Fruit fly (Drosophila melanogaster) whole organism, embryonic: ENCODE data around the gene Est-P.

Experiments
- CG10543 ChIP-seq: fragments of 200-800 bp; sonication (Bioruptor generic); optimal IDR thresholded peaks from 3 replicates; lab custom pipeline; 2017; ENCODE audit warnings: missing biosample characterization, mild to moderate bottlenecking, missing genetic modification characterization, moderate library complexity
- CG12071 ChIP-seq: fragments of 200-800 bp; sonication (Bioruptor generic); optimal IDR thresholded peaks from 3 replicates; lab custom pipeline; 2018; ENCODE audit warnings: missing biosample characterization, mild to moderate bottlenecking, missing genetic modification characterization
- CG17328 ChIP-seq: fragments of 200-800 bp; sonication (Bioruptor generic); IDR thresholded peaks from 2 replicates; pipeline ENCODE4 v1.3.6; 2022; ENCODE audit warnings: missing biosample characterization, missing genetic modification characterization
- CG17361 ChIP-seq: fragments of 200-800 bp; sonication (Bioruptor generic); IDR thresholded peaks from 3 replicates; pipeline ENCODE4 v1.3.6; 2022; ENCODE audit warnings: missing biosample characterization, missing genetic modification characterization
- CG17385 ChIP-seq: fragments of 200-800 bp; sonication (Bioruptor generic); optimal IDR thresholded peaks from 3 replicates; lab custom pipeline; 2018; ENCODE audit warnings: missing biosample characterization, mild to moderate bottlenecking, missing genetic modification characterization
- CG17829 ChIP-seq: fragments of 200-800 bp; optimal IDR thresholded peaks from 2 replicates; lab custom pipeline; 2019; ENCODE audit warnings: missing biosample characterization, mild to moderate bottlenecking, missing genetic modification characterization, moderate library complexity
- CG2875 ChIP-seq: fragments of 200-800 bp; sonication (Bioruptor generic); optimal IDR thresholded peaks from 2 replicates; lab custom pipeline; 2017; ENCODE audit warnings: missing biosample characterization, mild to moderate bottlenecking, missing genetic modification characterization, missing genetic modification reagents
- CG32532 ChIP-seq: fragments of 200-800 bp; sonication (Bioruptor generic); IDR thresholded peaks from 2 replicates; pipeline ENCODE4 v1.3.6; 2022; ENCODE audit warnings: missing biosample characterization, missing genetic modification characterization
- CG32767 ChIP-seq: fragments of 200-800 bp; sonication (Bioruptor generic); IDR thresholded peaks from 2 replicates; pipeline ENCODE4 v1.3.6; 2022; ENCODE audit warnings: missing biosample characterization, missing genetic modification characterization
- CG32772 ChIP-seq: fragments of 200-800 bp; sonication (Bioruptor generic); IDR thresholded peaks from 2 replicates; pipeline ENCODE4 v1.3.6; 2022; ENCODE audit warnings: missing biosample characterization, missing genetic modification characterization
- CG34224 ChIP-seq: fragments of 200-800 bp; sonication (Bioruptor generic); IDR thresholded peaks from 3 replicates; pipeline ENCODE4 v1.3.6; 2022; ENCODE audit warnings: missing biosample characterization, missing genetic modification characterization; ENCODE audit not compliant: partially characterized antibody
- CG42726 ChIP-seq: fragments of 200-800 bp; sonication (Bioruptor generic); IDR thresholded peaks from 2 replicates; pipeline ENCODE4 v1.3.6; 2022; ENCODE audit warnings: missing biosample characterization, missing genetic modification characterization; ENCODE audit not compliant: partially characterized antibody
- CG4730 ChIP-seq: fragments of 200-800 bp; sonication (Bioruptor generic); IDR thresholded peaks from 2 replicates; pipeline ENCODE4 v1.3.6; 2022; ENCODE audit warnings: missing biosample characterization, missing genetic modification characterization
- CG4854 ChIP-seq: fragments of 200-800 bp; sonication (Bioruptor generic); optimal IDR thresholded peaks from 2 replicates; lab custom pipeline; 2016; ENCODE audit warnings: missing biosample characterization, missing genetic modification characterization, inconsistent platforms
- CG6254 ChIP-seq: fragments of 200-800 bp; sonication (Bioruptor generic); optimal IDR thresholded peaks from 3 replicates; lab custom pipeline; 2017; ENCODE audit warnings: mild to moderate bottlenecking, missing biosample characterization, missing genetic modification reagents, missing genetic modification characterization
- CG6791 ChIP-seq: fragments of 200-800 bp; sonication (Bioruptor generic); IDR thresholded peaks from 3 replicates; pipeline ENCODE4 v1.3.6; 2022; ENCODE audit warnings: missing biosample characterization, missing genetic modification characterization; ENCODE audit not compliant: partially characterized antibody
- CG8924 ChIP-seq: fragments of 200-800 bp; optimal IDR thresholded peaks from 3 replicates; lab custom pipeline; 2019; ENCODE audit warnings: missing biosample characterization, mild to moderate bottlenecking, missing genetic modification characterization, moderate library complexity
- CG9797 ChIP-seq: fragments of 200-800 bp; sonication (Bioruptor generic); optimal IDR thresholded peaks from 3 replicates; lab custom pipeline; 2018; ENCODE audit warnings: missing biosample characterization, mild to moderate bottlenecking, missing genetic modification characterization
- Dad ChIP-seq: fragments of 200-800 bp; sonication (Bioruptor generic); optimal IDR thresholded peaks from 3 replicates; lab custom pipeline; 2016; ENCODE audit warnings: missing biosample characterization, missing genetic modification characterization
- Dll ChIP-seq: fragments of 200-800 bp; sonication (Bioruptor generic); IDR thresholded peaks from 4 replicates; pipeline ENCODE4 v1.3.6; 2022; ENCODE audit warnings: missing biosample characterization, missing genetic modification characterization; ENCODE audit not compliant: partially characterized antibody
- Hr51 ChIP-seq, 2 experiments: fragments of 200-800 bp; sonication (Bioruptor generic); optimal IDR thresholded peaks; 2 replicates in 1 of 2; 3 replicates in 1 of 2; lab custom pipeline; 2016 to 2018; ENCODE audit warnings: missing biosample characterization in 2 of 2, missing genetic modification characterization in 2 of 2, mild to moderate bottlenecking in 1 of 2, moderate library complexity in 1 of 2
- Meics ChIP-seq: fragments of 200-800 bp; sonication (Bioruptor generic); optimal IDR thresholded peaks from 2 replicates; lab custom pipeline; 2017; ENCODE audit warnings: missing biosample characterization, mild to moderate bottlenecking, missing genetic modification characterization
- Mrtf ChIP-seq: fragments of 200-800 bp; sonication (Bioruptor generic); IDR thresholded peaks from 3 replicates; pipeline ENCODE4 v1.3.6; 2022; ENCODE audit warnings: missing biosample characterization, missing genetic modification characterization
- NfI ChIP-seq: fragments of 200-800 bp; sonication (Bioruptor generic); optimal IDR thresholded peaks from 3 replicates; lab custom pipeline; 2018; ENCODE audit warnings: missing biosample characterization, mild to moderate bottlenecking, missing genetic modification characterization, moderate library complexity
- Optix ChIP-seq: fragments of 200-800 bp; sonication (Bioruptor generic); IDR thresholded peaks from 3 replicates; pipeline ENCODE4 v1.3.6; 2022; ENCODE audit warnings: missing biosample characterization, missing genetic modification characterization
- Scr ChIP-seq: fragments of 200-800 bp; sonication (Bioruptor generic); IDR thresholded peaks from 2 replicates; pipeline ENCODE4 v1.3.6; 2022; ENCODE audit warnings: missing biosample characterization, missing genetic modification characterization; ENCODE audit not compliant: partially characterized antibody
- Six4 ChIP-seq: fragments of 200-800 bp; sonication (Bioruptor generic); optimal IDR thresholded peaks from 2 replicates; lab custom pipeline; 2016; ENCODE audit warnings: missing biosample characterization, missing genetic modification characterization
- Sox102F ChIP-seq: fragments of 200-800 bp; sonication (Bioruptor generic); optimal IDR thresholded peaks from 2 replicates; lab custom pipeline; 2018; ENCODE audit warnings: missing biosample characterization, mild to moderate bottlenecking, missing genetic modification characterization, moderate library complexity
- Sry-δ ChIP-seq: fragments of 200-800 bp; sonication (Bioruptor generic); optimal IDR thresholded peaks from 2 replicates; lab custom pipeline; 2016; ENCODE audit warnings: missing biosample characterization, missing genetic modification characterization
- Usf ChIP-seq: fragments of 200-800 bp; sonication (Bioruptor generic); optimal IDR thresholded peaks from 2 replicates; lab custom pipeline; 2017; ENCODE audit warnings: missing genotype, missing biosample characterization, missing genetic modification characterization
- YL-1 ChIP-seq: fragments of 200-800 bp; sonication (Bioruptor generic); optimal IDR thresholded peaks from 3 replicates; lab custom pipeline; 2017; ENCODE audit warnings: missing biosample characterization, mild to moderate bottlenecking, missing genetic modification characterization
- amos ChIP-seq: fragments of 200-800 bp; sonication (Bioruptor generic); IDR thresholded peaks from 2 replicates; pipeline ENCODE4 v1.3.6; 2022; ENCODE audit warnings: missing biosample characterization, missing genetic modification characterization; ENCODE audit not compliant: partially characterized antibody
- az2 ChIP-seq: fragments of 200-800 bp; sonication (Bioruptor generic); optimal IDR thresholded peaks from 3 replicates; lab custom pipeline; 2016; ENCODE audit warnings: missing biosample characterization, missing genetic modification characterization
- bab2 ChIP-seq: fragments of 200-800 bp; sonication (Bioruptor generic); optimal IDR thresholded peaks from 2 replicates; lab custom pipeline; 2016; ENCODE audit warnings: missing biosample characterization, missing genetic modification characterization
- bcd ChIP-seq: fragments of 200-800 bp; sonication (Bioruptor generic); optimal IDR thresholded peaks from 2 replicates; lab custom pipeline; 2017; ENCODE audit warnings: missing biosample characterization, mild to moderate bottlenecking, missing genetic modification characterization
- dan ChIP-seq: fragments of 200-800 bp; sonication (Bioruptor generic); IDR thresholded peaks from 2 replicates; pipeline ENCODE4 v1.3.6; 2022; ENCODE audit warnings: missing biosample characterization, missing genetic modification characterization
- danr ChIP-seq: fragments of 200-800 bp; sonication (Bioruptor generic); IDR thresholded peaks from 2 replicates; pipeline ENCODE4 v1.3.6; 2022; ENCODE audit warnings: missing biosample characterization, missing genetic modification characterization
- eyg ChIP-seq: fragments of 200-800 bp; sonication (Bioruptor generic); optimal IDR thresholded peaks from 3 replicates; lab custom pipeline; 2016; ENCODE audit warnings: missing biosample characterization, missing genetic modification characterization
- inv ChIP-seq: fragments of 200-800 bp; sonication (Bioruptor generic); IDR thresholded peaks from 2 replicates; pipeline ENCODE4 v1.3.6; 2022; ENCODE audit warnings: missing biosample characterization, missing genetic modification characterization; ENCODE audit not compliant: partially characterized antibody
- klu ChIP-seq: fragments of 200-800 bp; sonication (Bioruptor generic); IDR thresholded peaks from 2 replicates; pipeline ENCODE4 v1.3.6; 2022; ENCODE audit warnings: missing biosample characterization, missing genetic modification characterization
- kni ChIP-seq: fragments of 200-800 bp; sonication (Bioruptor generic); optimal IDR thresholded peaks from 3 replicates; lab custom pipeline; 2017; ENCODE audit warnings: mild to moderate bottlenecking, missing biosample characterization, missing genetic modification reagents, missing genetic modification characterization
- luna ChIP-seq: fragments of 200-800 bp; sonication (Bioruptor generic); optimal IDR thresholded peaks from 2 replicates; lab custom pipeline; 2016; ENCODE audit warnings: missing biosample characterization, missing genetic modification characterization
- pzg ChIP-seq: fragments of 200-800 bp; sonication (Bioruptor generic); optimal IDR thresholded peaks from 3 replicates; lab custom pipeline; 2018; ENCODE audit warnings: missing biosample characterization, mild to moderate bottlenecking, missing genetic modification characterization, moderate library complexity
- ranshi ChIP-seq: fragments of 200-800 bp; sonication (Bioruptor generic); IDR thresholded peaks from 2 replicates; pipeline ENCODE4 v1.3.6; 2022; ENCODE audit warnings: missing biosample characterization, missing genetic modification characterization
- sisA ChIP-seq: fragments of 200-800 bp; sonication (Bioruptor generic); IDR thresholded peaks from 2 replicates; pipeline ENCODE4 v1.3.6; 2022; ENCODE audit warnings: missing biosample characterization, missing genetic modification characterization
- stwl ChIP-seq: fragments of 200-800 bp; sonication (Bioruptor generic); optimal IDR thresholded peaks from 3 replicates; lab custom pipeline; 2018; ENCODE audit warnings: missing biosample characterization, mild to moderate bottlenecking, missing genetic modification characterization, moderate library complexity
- trh ChIP-seq: fragments of 200-800 bp; sonication (Bioruptor generic); optimal IDR thresholded peaks from 2 replicates; lab custom pipeline; 2016; ENCODE audit warnings: missing biosample characterization, missing genetic modification characterization

Est-P gene

DNA sequence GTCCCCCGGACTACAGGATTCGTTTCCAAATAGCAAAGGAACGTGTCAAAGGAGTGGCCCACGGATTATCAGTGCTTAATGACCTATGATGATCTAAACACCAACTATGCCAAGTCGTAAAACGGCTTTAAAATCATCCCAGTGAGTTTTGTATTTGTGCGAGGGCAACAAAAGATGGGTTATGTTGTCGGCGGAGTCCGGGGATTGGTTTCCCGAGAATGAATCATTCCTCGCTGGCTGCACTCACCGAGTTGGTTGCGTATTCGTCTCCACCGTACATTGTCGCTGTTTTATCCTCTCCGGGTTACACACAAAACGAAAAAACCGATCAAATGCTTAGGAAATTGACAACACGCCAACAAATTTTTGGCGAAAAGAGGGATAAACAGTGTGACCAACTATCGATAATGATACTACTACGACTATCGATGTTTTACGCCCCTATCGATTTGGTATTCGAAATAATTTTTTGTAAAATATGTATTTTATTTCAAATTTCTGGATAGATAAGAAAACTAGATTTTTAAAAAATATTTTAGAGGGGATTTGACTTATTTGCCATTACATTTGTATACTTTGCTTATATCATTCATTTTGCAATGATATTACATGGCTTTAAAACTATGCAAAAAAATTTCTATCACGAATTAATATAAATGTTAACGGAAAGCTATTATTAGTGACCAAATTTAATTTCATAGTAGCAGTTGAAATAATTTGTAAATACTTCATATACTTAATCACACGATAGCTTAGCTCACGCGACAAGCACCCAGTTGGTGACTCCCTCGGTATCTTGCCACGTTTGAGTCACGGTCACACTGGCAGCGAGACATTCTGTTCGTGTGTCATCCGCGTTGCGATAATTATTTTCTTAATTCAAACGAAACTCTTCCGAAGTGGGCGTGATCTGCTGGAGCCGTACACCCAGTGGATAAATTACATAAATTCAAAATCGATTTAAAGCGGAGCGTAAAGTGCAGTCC is 44.5 kb upstream of the Est-P start, which contains the start of the genes eIF3l and Nrx-IV (continued):
- TF ChIP-seq CG12071 (no peak), CG4854 (GFP tag; lab: Kevin White, UChicago) (no peak), CG32772 (GFP tag; lab: Robert Waterston, UW) (no peak), kni (GFP tag; lab: Kevin White, UChicago) (no peak), klu (no peak), CG10543 (GFP tag; lab: Kevin White, UChicago) (no peak), CG32767 (no peak), pzg (peak; percentile 61), ranshi (GFP tag; lab: Robert Waterston, UW) (no peak), sisA (no peak), bab2 (GFP tag; lab: Kevin White, UChicago) (no peak), Usf (GFP tag; lab: Kevin White, UChicago) (no peak), Scr (peak; percentile 80), stwl (peak; percentile 35), NfI (GFP tag; lab: Kevin White, UChicago) (no peak), CG17385 (GFP tag; lab: Kevin White, UChicago) (no peak), bcd (GFP tag; lab: Kevin White, UChicago) (no peak), CG6791 (peak; percentile 56), CG34224 (GFP tag; lab: Robert Waterston, UW) (peak; percentile 41; the same call in 2 of the 3 replicates), dan (GFP tag; lab: Robert Waterston, UW) (no peak), Sry-δ (peak; percentile 74), CG2875 (GFP tag; lab: Kevin White, UChicago) (no peak), CG17829 (no peak), trh (GFP tag; lab: Kevin White, UChicago) (no peak), CG42726 (GFP tag; lab: Robert Waterston, UW) (peak; percentile 57), Meics (GFP tag; lab: Kevin White, UChicago) (no peak), inv (GFP tag; lab: Robert Waterston, UW) (peak; percentile 72), Dad (no peak), CG4730 (GFP tag; lab: Robert Waterston, UW) (no peak), danr (GFP tag; lab: Robert Waterston, UW) (no peak), eyg (GFP tag; lab: Kevin White, UChicago) (no peak), luna (GFP tag; lab: Kevin White, UChicago) (no peak), Hr51 (GFP tag; optimal IDR thresholded peaks at IDR 0.05; lab: Kevin White, UChicago) (no peak), Optix (GFP tag; lab: Robert Waterston, UW) (no peak), CG6254 (no peak), Mrtf (GFP tag; lab: Robert Waterston, UW) (no peak), Dll (GFP tag; lab: Robert Waterston, UW) (peak; percentile 83), amos (GFP tag; lab: Robert Waterston, UW) (peak; percentile 64), Six4 (no peak), CG9797 (GFP tag; lab: Kevin White, UChicago) (peak; percentile 77), Sox102F (GFP tag; lab: Kevin White, UChicago) (no peak), YL-1 (GFP tag; lab: Kevin White, UChicago) (peak; percentile 57), CG32532 (no peak), CG8924 (tag; lab: Kevin White, UChicago) (no peak), CG17328 (GFP tag; lab: Robert Waterston, UW) (no peak), az2 (no peak), CG17361 (GFP tag; lab: Robert Waterston, UW) (no peak; the same call in 2 of the 3 replicates)
